Fruit fly (Drosophila melanogaster) whole organism: ENCODE data around the gene CG6928.

ENCODE experiments used
- CG8478 ChIP-seq: fragments of >200 bp; optimal IDR thresholded peaks from 2 replicates; lab custom pipeline; 2018; ENCODE audit warnings: inconsistent platforms
- Dll ChIP-seq: fragments of >200 bp; optimal IDR thresholded peaks from 2 replicates; lab custom pipeline; 2017
- EcR ChIP-seq, 2 experiments: fragments of >200 bp; optimal IDR thresholded peaks; 2 replicates each; lab custom pipeline; 2017; ENCODE audit warnings: missing biosample characterization in 2 of 2, missing genetic modification characterization in 2 of 2, missing genetic modification reagents in 2 of 2
- pan ChIP-seq: fragments of >200 bp; optimal IDR thresholded peaks from 2 replicates; lab custom pipeline; 2017
- psq ChIP-seq: fragments of >200 bp; optimal IDR thresholded peaks from 2 replicates; lab custom pipeline; 2017
- usp ChIP-seq: fragments of >200 bp; optimal IDR thresholded peaks from 2 replicates; lab custom pipeline; 2017; ENCODE audit warnings: missing biosample characterization, missing genetic modification characterization, mixed read lengths

Gene CG6928

DNA sequence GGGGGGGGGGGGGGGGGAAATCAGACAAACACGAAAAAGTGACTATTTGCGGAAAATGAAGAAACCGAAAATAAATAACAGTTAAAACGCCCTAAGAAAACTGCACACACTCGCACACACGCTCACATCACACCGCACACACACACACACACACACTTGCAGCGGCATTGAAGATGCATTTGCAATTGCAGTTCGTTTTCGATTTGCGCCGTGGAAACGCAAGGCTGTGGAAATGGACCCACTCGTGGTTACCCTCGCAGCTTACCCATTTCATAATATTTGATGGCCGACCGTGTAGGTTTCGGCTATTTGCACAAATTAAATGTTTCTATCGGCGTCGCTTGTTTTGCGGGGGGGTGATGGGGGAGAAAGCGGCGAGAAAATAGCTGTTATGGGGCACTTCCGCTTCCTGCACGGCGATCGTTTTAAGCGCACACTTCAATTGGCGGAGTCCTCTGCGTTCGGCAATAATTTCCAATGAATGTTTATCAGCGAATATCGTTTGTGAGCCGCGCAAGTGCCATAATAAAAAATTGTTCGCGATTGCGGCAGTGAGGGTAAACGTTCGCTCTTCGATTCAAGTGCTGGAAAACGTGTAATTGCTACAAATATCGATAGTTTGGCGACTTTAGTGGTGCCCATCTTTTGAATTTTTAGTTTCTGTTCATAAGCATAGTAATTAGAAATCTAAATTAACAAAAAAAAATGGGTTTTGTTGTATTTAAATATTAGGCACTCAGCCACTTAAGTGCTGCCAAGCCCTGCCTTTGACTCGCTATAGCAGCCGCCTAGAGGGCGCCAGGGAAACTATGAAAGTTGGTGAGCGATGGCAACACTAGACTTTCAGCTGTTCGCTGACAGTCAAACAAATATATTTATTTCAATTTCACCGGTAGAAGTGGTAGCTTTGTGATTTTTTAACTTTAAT lies at the start of gene CG6928, which contains the start of gene Pop2:
CG6928 (plus strand) TSS at position 835 of the 928 bp plus-strand sequence.
Pop2 (minus strand) TSS at position 595 of the 928 bp plus-strand sequence.
- TF ChIP-seq psq (lab: Kevin White, UChicago) (no peak), EcR (GFP tag; optimal IDR thresholded peaks at IDR 0.05; lab: Kevin White, UChicago) (no peak), CG8478 (lab: Kevin White, UChicago) (no peak), pan (lab: Kevin White, UChicago) (no peak), Dll (lab: Kevin White, UChicago) (no peak), usp (GFP tag; lab: Kevin White, UChicago) (no peak)

DNA sequence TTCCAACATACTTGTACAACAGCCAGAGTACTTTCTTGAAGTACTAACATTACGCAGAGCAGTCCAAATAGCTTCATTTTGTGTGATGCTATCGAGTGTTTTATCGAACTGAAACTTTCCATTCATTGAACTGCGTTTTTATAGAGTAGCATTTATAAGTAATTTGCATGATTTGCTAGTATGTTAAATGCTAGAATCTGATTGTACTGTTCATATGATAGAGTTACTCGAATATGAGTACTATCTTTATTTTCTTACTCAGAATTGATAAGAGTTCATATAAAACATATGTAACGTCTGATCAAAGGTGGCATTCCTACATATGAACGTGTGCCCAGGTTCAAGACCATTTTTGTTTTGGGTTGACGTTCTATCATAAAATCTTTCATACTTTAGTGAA lies 49.7 kb upstream of the CG6928 start, which contains the start of gene obst-G:
obst-G (minus strand) TSS at position 101 of the 400 bp plus-strand sequence.
- TF ChIP-seq EcR (GFP tag; optimal IDR thresholded peaks at IDR 0.05; lab: Kevin White, UChicago) (no peak), usp (GFP tag; lab: Kevin White, UChicago) (no peak), Dll (lab: Kevin White, UChicago) (no peak), psq (lab: Kevin White, UChicago) (no peak), pan (lab: Kevin White, UChicago) (no peak), CG8478 (lab: Kevin White, UChicago) (no peak)

DNA sequence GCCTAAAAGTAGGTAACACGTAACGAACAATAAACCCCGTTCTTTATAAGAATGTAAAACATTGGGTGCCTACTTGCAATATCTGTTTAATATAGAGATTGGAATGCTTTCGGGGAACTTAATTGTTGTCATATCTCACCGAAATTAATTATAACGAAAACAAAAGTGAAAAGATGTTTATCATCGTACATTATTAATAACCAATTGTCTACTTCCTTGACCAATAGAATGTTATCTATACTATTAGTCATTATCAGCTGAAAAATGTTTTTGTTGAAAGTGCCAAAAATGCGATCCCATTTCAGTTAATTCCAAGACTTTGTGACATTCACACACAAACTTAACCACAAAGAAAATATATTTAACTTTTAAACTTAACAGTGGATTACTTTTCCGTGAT lies 49.2 kb upstream of the CG6928 start, which contains the start of gene CG7248:
CG7248 (plus strand) TSS at position 301 of the 400 bp plus-strand sequence.
- TF ChIP-seq EcR (GFP tag; optimal IDR thresholded peaks at IDR 0.05; lab: Kevin White, UChicago) = no peak
- no peak for TF ChIP-seq usp (GFP tag; lab: Kevin White, UChicago)
- TF ChIP-seq CG8478 (lab: Kevin White, UChicago) = no peak

DNA sequence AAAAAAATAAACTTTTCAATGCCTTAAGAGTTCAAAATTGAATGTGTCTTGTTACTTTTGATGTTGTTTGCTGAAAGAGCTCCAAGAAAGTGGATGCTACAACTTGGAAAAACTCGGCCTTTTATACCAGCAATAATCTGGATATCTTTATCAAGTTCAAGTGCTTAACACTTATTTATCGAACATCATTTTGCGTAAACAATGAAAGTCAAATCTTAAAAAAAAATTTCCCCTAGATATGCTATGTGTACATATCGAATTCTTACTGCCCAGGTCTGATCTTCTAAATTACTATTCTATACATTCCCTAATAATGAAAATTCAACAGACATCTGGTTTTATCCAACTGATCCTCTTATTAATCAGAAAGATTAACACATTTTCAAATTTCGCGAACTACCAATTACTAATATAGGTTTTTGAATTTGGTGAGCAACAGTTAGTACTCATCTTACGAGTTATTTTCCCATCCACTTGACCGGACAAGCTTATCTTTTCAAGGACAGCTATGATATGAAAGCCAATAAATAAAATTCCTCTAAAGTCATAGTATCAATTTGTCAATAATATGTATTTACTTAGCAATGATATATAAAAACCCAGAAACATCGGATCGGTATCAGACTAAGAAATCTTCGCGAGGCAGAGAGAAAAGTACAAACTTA lies 45.2 kb upstream of the CG6928 start, which contains the start of the genes CG11570 and CG43294:
CG11570 (minus strand) TSS at position 101 of the 665 bp plus-strand sequence.
CG43294 (plus strand) TSS at position 615 of the 665 bp plus-strand sequence.
- TF ChIP-seq psq (lab: Kevin White, UChicago) (no peak), EcR (GFP tag; optimal IDR thresholded peaks at IDR 0.05; lab: Kevin White, UChicago) (no peak), Dll (lab: Kevin White, UChicago) (no peak), usp (GFP tag; lab: Kevin White, UChicago) (no peak), pan (lab: Kevin White, UChicago) (no peak), CG8478 (lab: Kevin White, UChicago) (no peak)

DNA sequence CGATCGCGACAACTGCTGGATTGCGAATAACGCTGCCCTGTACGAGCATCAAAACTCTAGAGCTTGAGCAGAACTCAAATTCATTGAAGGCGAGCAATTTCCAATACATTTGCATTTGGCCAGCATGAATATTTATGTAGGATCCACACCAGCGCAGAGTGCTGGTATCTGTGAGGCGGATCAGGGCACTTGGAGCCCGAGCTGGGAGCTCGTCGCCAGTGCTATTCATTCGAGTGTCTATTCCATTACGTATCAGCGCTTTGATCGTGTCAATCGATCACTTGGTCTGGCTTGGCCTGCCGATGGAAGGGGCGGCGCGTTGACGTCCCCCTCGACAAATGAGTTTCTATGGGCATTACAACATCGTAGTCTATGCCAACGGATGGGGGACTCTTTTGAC lies 36.9 kb upstream of the CG6928 start, which contains the start of gene prc:
prc (minus strand) TSS at position 28 of the 400 bp plus-strand sequence.
- TF ChIP-seq usp (GFP tag; lab: Kevin White, UChicago) = no peak
- no peak for TF ChIP-seq CG8478 (lab: Kevin White, UChicago)
- TF ChIP-seq EcR (GFP tag; optimal IDR thresholded peaks at IDR 0.05; lab: Kevin White, UChicago) = no peak
- TF ChIP-seq Dll (lab: Kevin White, UChicago) = no peak
- no peak for TF ChIP-seq psq (lab: Kevin White, UChicago)
- no peak for TF ChIP-seq pan (lab: Kevin White, UChicago)

DNA sequence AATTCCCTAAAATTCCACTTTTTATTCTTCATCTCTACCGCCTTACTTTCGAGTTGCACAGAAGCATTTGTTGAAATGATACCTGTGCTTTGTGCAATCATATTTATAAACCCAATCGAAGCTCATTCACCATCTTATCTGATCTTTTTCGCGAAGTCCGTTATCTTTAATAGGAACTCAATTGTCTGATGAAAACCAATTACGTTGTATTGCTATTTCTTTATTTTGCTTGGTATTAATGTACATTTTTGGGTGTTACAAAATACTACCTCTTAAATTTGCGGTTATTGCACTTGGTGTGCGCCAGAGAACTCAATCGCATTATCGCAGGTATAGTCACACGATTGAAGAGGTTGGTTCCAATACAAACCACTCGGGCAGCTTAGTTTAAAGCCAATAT lies 30.1 kb upstream of the CG6928 start, which contains the start of gene Muc68E:
Muc68E (minus strand) TSS at position 101 of the 400 bp plus-strand sequence.
- TF ChIP-seq Dll (lab: Kevin White, UChicago) = no peak
- no peak for TF ChIP-seq pan (lab: Kevin White, UChicago)
- no peak for TF ChIP-seq EcR (GFP tag; optimal IDR thresholded peaks at IDR 0.05; lab: Kevin White, UChicago)
- no peak for TF ChIP-seq usp (GFP tag; lab: Kevin White, UChicago)

DNA sequence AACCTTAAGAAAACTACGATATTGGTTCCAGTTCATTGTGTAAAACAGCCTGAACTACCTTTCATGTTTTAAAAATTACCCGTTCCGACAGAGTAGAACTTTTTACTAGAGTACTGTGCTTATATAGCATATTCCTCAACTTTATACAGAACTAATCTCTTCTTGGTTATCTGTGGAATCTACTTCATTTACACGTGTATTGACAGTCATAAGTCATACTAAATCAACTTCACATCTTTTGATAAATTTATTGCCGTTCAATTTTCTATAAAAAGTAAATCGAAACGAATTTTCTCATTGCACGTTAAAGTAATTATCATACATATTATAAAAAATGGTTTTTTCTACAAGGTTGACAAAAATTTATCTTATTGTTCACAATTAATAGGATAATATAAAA lies 29.3 kb upstream of the CG6928 start, which contains the start of gene CG42397:
CG42397 (minus strand) TSS at position 101 of the 400 bp plus-strand sequence.
- TF ChIP-seq Dll (lab: Kevin White, UChicago) = no peak

DNA sequence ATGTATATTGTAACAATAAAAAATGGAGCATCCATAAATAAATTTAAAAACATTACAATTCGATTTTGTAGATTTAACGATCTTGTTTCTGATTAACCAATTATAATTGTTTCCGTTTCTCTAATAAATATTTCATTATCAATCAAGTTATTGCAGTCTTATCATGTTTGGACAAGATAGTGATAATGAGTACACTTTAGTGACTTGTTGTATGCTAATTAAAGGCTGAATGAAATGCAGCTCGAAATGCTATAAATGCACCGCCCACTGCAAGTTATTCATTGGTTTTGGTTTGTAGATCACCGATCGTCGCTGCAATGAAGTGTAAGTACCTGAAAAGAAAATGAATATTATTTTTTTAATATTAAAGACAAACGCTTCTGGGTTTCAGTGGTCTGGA lies 28.4 kb upstream of the CG6928 start, which contains the start of gene CG14125:
CG14125 (plus strand) TSS at position 301 of the 400 bp plus-strand sequence.
- no peak for TF ChIP-seq usp (GFP tag; lab: Kevin White, UChicago)
- TF ChIP-seq pan (lab: Kevin White, UChicago) = no peak
- TF ChIP-seq psq (lab: Kevin White, UChicago) = no peak
- TF ChIP-seq EcR (GFP tag; optimal IDR thresholded peaks at IDR 0.05; lab: Kevin White, UChicago) = no peak
- TF ChIP-seq Dll (lab: Kevin White, UChicago) = no peak
- TF ChIP-seq CG8478 (lab: Kevin White, UChicago) = no peak

DNA sequence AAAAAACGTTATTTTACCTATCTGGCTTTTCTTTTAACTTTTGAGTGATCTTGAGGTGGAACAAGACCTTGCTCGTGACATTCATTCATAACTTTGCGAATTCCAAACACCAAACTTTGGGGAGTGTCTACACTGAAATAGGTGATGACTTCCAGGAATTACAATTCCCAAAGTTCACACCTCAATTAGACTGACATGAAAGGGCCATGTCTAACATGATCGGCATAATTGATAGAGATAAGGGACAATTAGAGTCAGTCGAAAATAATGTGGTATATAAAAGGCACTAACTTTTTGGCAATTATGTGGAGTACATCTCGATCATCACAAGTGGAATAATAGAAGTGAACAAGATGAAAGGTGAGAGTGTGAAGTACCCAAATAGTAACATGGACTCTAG lies 27.1 kb upstream of the CG6928 start, which contains the start of gene CG43896:
CG43896 (plus strand) TSS at position 301 of the 400 bp plus-strand sequence.
- TF ChIP-seq usp (GFP tag; lab: Kevin White, UChicago) = no peak
- TF ChIP-seq CG8478 (lab: Kevin White, UChicago) = no peak
- TF ChIP-seq EcR (GFP tag; optimal IDR thresholded peaks at IDR 0.05; lab: Kevin White, UChicago) = no peak
- no peak for TF ChIP-seq pan (lab: Kevin White, UChicago)
- TF ChIP-seq psq (lab: Kevin White, UChicago) = no peak
- no peak for TF ChIP-seq Dll (lab: Kevin White, UChicago)

DNA sequence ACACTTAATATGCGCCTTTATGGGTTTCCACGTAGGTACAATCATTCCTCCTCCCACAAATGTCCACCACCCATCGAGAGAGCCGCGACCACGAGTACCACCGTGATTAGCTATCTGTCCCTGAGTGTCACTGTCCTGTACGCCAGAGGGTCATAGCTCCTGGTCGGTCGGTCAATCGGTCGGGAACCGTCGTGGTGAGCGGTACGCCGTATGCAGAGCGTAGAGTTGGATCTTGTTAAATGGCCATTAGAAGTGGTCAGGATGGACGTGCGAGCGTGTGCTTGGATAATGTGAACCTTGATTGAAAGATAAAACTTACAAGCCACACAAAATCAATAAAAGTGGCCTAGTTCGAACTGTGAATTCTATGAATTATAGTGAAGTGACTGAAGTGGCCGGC lies 18.3 kb upstream of the CG6928 start, which contains the start of gene CG6938:
CG6938 (plus strand) TSS at position 301 of the 400 bp plus-strand sequence.
- TF ChIP-seq usp (GFP tag; lab: Kevin White, UChicago) (no peak), pan (lab: Kevin White, UChicago) (no peak), psq (lab: Kevin White, UChicago) (no peak), EcR (GFP tag; optimal IDR thresholded peaks at IDR 0.05; lab: Kevin White, UChicago) (no peak), Dll (lab: Kevin White, UChicago) (no peak), CG8478 (lab: Kevin White, UChicago) (no peak)
